Fruit fly (Drosophila melanogaster): ENCODE measurements around the gene CG7565.

DNA sequence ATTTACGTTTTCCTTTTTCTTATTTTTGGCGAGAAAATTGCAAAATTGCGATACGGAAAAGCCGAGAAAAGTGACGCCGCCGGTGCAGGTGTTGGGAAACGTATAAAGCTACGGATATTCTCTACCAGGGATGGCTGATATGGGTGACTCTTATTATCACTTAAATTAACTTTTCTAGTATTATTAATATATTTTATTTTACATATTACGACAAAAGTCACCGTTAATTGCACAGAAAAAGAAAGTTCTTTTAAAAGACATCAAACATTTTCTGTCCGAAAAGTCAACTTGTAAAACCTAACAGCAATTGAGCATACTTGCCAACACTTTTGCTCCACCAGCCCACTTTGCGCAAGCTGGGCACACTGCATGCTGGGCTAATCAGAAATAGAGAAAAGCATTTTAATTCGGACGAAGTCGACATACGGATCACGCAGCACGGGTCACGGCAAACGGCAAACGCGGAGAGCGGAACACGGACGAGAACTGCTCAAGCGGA is 36.2 kb upstream of the CG7565 start, which contains the start of the genes Cds and Uba2:
- no peak for TF ChIP-seq CG8478 (optimal IDR thresholded peaks at IDR 0.05)
- no peak for TF ChIP-seq CTCF (optimal IDR thresholded peaks at IDR 0.05)
